Fruit fly (Drosophila melanogaster) whole organism, embryonic: Measurements from ENCODE around the gene Capr.

Experiments
- CG12071 ChIP-seq: fragments of 200-800 bp; sonication (Bioruptor generic); optimal IDR thresholded peaks from 3 replicates; lab custom pipeline; 2018; ENCODE audit warnings: missing biosample characterization, mild to moderate bottlenecking, missing genetic modification characterization
- CG15073 ChIP-seq: fragments of 200-800 bp; sonication (Bioruptor generic); optimal IDR thresholded peaks from 2 replicates; lab custom pipeline; 2016; ENCODE audit warnings: missing biosample characterization, missing genetic modification characterization
- CG16863 ChIP-seq: fragments of 200-800 bp; sonication (Bioruptor generic); optimal IDR thresholded peaks from 3 replicates; lab custom pipeline; 2016; ENCODE audit warnings: missing biosample characterization, missing genetic modification characterization
- CG17186 ChIP-seq: fragments of 200-800 bp; sonication (Bioruptor generic); optimal IDR thresholded peaks from 3 replicates; lab custom pipeline; 2017; ENCODE audit warnings: missing biosample characterization, missing genetic modification reagents, missing genetic modification characterization
- CG17385 ChIP-seq: fragments of 200-800 bp; sonication (Bioruptor generic); optimal IDR thresholded peaks from 3 replicates; lab custom pipeline; 2018; ENCODE audit warnings: missing biosample characterization, mild to moderate bottlenecking, missing genetic modification characterization
- CG17568 ChIP-seq: fragments of 200-800 bp; sonication (Bioruptor generic); optimal IDR thresholded peaks from 2 replicates; lab custom pipeline; 2018; ENCODE audit warnings: missing biosample characterization, mild to moderate bottlenecking, missing genetic modification characterization, moderate library complexity
- CG32772 ChIP-seq: fragments of 200-800 bp; sonication (Bioruptor generic); IDR thresholded peaks from 2 replicates; pipeline ENCODE4 v1.3.6; 2022; ENCODE audit warnings: missing biosample characterization, missing genetic modification characterization
- CG33213 ChIP-seq: fragments of 200-800 bp; sonication (Bioruptor generic); optimal IDR thresholded peaks from 3 replicates; lab custom pipeline; 2016; ENCODE audit warnings: missing biosample characterization, missing genetic modification characterization
- CG4360 ChIP-seq: fragments of 200-800 bp; sonication (Bioruptor generic); IDR thresholded peaks from 2 replicates; pipeline ENCODE4 v1.3.6; 2022; ENCODE audit warnings: missing biosample characterization, missing genetic modification characterization
- CG7928 ChIP-seq: fragments of 200-800 bp; sonication (Bioruptor generic); optimal IDR thresholded peaks from 2 replicates; lab custom pipeline; 2017; ENCODE audit warnings: missing biosample characterization, mild to moderate bottlenecking, missing genetic modification characterization
- CG8944 ChIP-seq: fragments of 200-800 bp; sonication (Bioruptor generic); optimal IDR thresholded peaks from 3 replicates; lab custom pipeline; 2016; ENCODE audit warnings: missing biosample characterization, missing genetic modification characterization
- Dad ChIP-seq: fragments of 200-800 bp; sonication (Bioruptor generic); optimal IDR thresholded peaks from 3 replicates; lab custom pipeline; 2016; ENCODE audit warnings: missing biosample characterization, missing genetic modification characterization
- Fer3 ChIP-seq: fragments of 200-800 bp; sonication (Bioruptor generic); optimal IDR thresholded peaks from 2 replicates; lab custom pipeline; 2018; ENCODE audit warnings: missing biosample characterization, mild to moderate bottlenecking, missing genetic modification characterization, moderate library complexity
- Mrtf ChIP-seq: fragments of 200-800 bp; sonication (Bioruptor generic); IDR thresholded peaks from 3 replicates; pipeline ENCODE4 v1.3.6; 2022; ENCODE audit warnings: missing biosample characterization, missing genetic modification characterization
- Nf-YB ChIP-seq: fragments of 200-800 bp; sonication (Bioruptor generic); optimal IDR thresholded peaks from 3 replicates; lab custom pipeline; 2019; ENCODE audit warnings: missing biosample characterization, mild to moderate bottlenecking, missing genetic modification characterization, moderate library complexity
- NfI ChIP-seq: fragments of 200-800 bp; sonication (Bioruptor generic); optimal IDR thresholded peaks from 3 replicates; lab custom pipeline; 2018; ENCODE audit warnings: missing biosample characterization, mild to moderate bottlenecking, missing genetic modification characterization, moderate library complexity
- Opbp ChIP-seq: fragments of 200-800 bp; sonication (Bioruptor generic); IDR thresholded peaks from 3 replicates; pipeline ENCODE4 v1.3.6; 2022; ENCODE audit warnings: missing biosample characterization, missing genetic modification characterization; ENCODE audit not compliant: partially characterized antibody
- Pdp1 ChIP-seq, 2 experiments: fragments of 200-800 bp; sonication (Bioruptor generic); optimal IDR thresholded peaks; 3 replicates each; lab custom pipeline; 2016; ENCODE audit warnings: missing biosample characterization in 2 of 2, missing genetic modification characterization in 2 of 2, mild to moderate bottlenecking in 1 of 2, moderate library complexity in 1 of 2
- Rfx ChIP-seq: fragments of 200-800 bp; sonication (Bioruptor generic); IDR thresholded peaks from 2 replicates; pipeline ENCODE4 v1.3.6; 2022; ENCODE audit warnings: missing biosample characterization, missing genetic modification characterization
- Sry-δ ChIP-seq: fragments of 200-800 bp; sonication (Bioruptor generic); optimal IDR thresholded peaks from 2 replicates; lab custom pipeline; 2016; ENCODE audit warnings: missing biosample characterization, missing genetic modification characterization
- TFAM ChIP-seq: fragments of 200-800 bp; sonication (Bioruptor generic); optimal IDR thresholded peaks from 2 replicates; lab custom pipeline; 2017; ENCODE audit warnings: missing biosample characterization, missing genetic modification characterization, inconsistent platforms
- Trl ChIP-seq, 3 experiments: fragments of >200 bp in 2 of 3; fragments of 200-800 bp in 1 of 3; sonication (Bioruptor generic) in 1 of 3; optimal IDR thresholded peaks; 2 replicates in 1 of 3; 3 replicates in 2 of 3; lab custom pipeline; 2016 to 2017; ENCODE audit warnings: missing biosample characterization in 1 of 3, missing genetic modification characterization in 1 of 3
- Vsx1 ChIP-seq: fragments of 200-800 bp; sonication (Bioruptor generic); optimal IDR thresholded peaks from 2 replicates; lab custom pipeline; 2017; ENCODE audit warnings: missing biosample characterization, mild to moderate bottlenecking, missing genetic modification characterization, missing genetic modification reagents
- ap ChIP-seq: fragments of 200-800 bp; sonication (Bioruptor generic); IDR thresholded peaks from 2 replicates; pipeline ENCODE4 v1.3.6; 2022; ENCODE audit warnings: missing biosample characterization, missing genetic modification characterization
- bab2 ChIP-seq: fragments of 200-800 bp; sonication (Bioruptor generic); optimal IDR thresholded peaks from 2 replicates; lab custom pipeline; 2016; ENCODE audit warnings: missing biosample characterization, missing genetic modification characterization
- bbx ChIP-seq: fragments of 200-800 bp; sonication (Bioruptor generic); IDR thresholded peaks from 2 replicates; pipeline ENCODE4 v1.3.6; 2022; ENCODE audit warnings: missing biosample characterization, missing genetic modification characterization; ENCODE audit not compliant: partially characterized antibody
- dan ChIP-seq: fragments of 200-800 bp; sonication (Bioruptor generic); IDR thresholded peaks from 2 replicates; pipeline ENCODE4 v1.3.6; 2022; ENCODE audit warnings: missing biosample characterization, missing genetic modification characterization
- emc ChIP-seq: fragments of 200-800 bp; sonication (Bioruptor generic); optimal IDR thresholded peaks from 2 replicates; lab custom pipeline; 2016; ENCODE audit warnings: missing biosample characterization, missing genetic modification characterization
- exex ChIP-seq: fragments of 200-800 bp; sonication (Bioruptor generic); optimal IDR thresholded peaks from 4 replicates; lab custom pipeline; 2018; ENCODE audit warnings: missing biosample characterization, mild to moderate bottlenecking, missing genetic modification characterization, moderate library complexity
- fd3F ChIP-seq: fragments of 200-800 bp; sonication (Bioruptor generic); optimal IDR thresholded peaks from 2 replicates; lab custom pipeline; 2018; ENCODE audit warnings: missing biosample characterization, mild to moderate bottlenecking, missing genetic modification characterization, moderate library complexity
- gem ChIP-seq: fragments of 200-800 bp; sonication (Bioruptor generic); optimal IDR thresholded peaks from 2 replicates; lab custom pipeline; 2019; ENCODE audit warnings: missing biosample characterization, mild to moderate bottlenecking, missing genetic modification characterization, moderate library complexity
- grn ChIP-seq: fragments of 200-800 bp; sonication (Bioruptor generic); optimal IDR thresholded peaks from 3 replicates; lab custom pipeline; 2017; ENCODE audit warnings: missing biosample characterization, missing genetic modification characterization
- gsb ChIP-seq: fragments of 200-800 bp; sonication (Bioruptor generic); IDR thresholded peaks from 2 replicates; pipeline ENCODE4 v1.3.6; 2022; ENCODE audit warnings: missing biosample characterization, missing genetic modification characterization
- maf-S ChIP-seq: fragments of 200-800 bp; sonication (Bioruptor generic); optimal IDR thresholded peaks from 2 replicates; lab custom pipeline; 2016; ENCODE audit warnings: missing biosample characterization, missing genetic modification characterization
- pum ChIP-seq: fragments of 200-800 bp; sonication (Bioruptor generic); optimal IDR thresholded peaks from 2 replicates; lab custom pipeline; 2016; ENCODE audit warnings: missing biosample characterization, missing genetic modification characterization
- repo ChIP-seq: fragments of 200-800 bp; sonication (Bioruptor generic); optimal IDR thresholded peaks from 2 replicates; lab custom pipeline; 2016; ENCODE audit warnings: missing biosample characterization, missing genetic modification characterization
- scrt ChIP-seq: fragments of 200-800 bp; sonication (Bioruptor generic); optimal IDR thresholded peaks from 2 replicates; lab custom pipeline; 2018; ENCODE audit warnings: missing biosample characterization, mild to moderate bottlenecking, missing genetic modification characterization, moderate library complexity
- sd ChIP-seq: fragments of 200-800 bp; sonication (Bioruptor generic); optimal IDR thresholded peaks from 3 replicates; lab custom pipeline; 2018; ENCODE audit warnings: missing biosample characterization, mild to moderate bottlenecking, missing genetic modification characterization, moderate library complexity
- sens ChIP-seq: fragments of 200-800 bp; sonication (Bioruptor generic); peaks from one replicate; lab custom pipeline; 2016; ENCODE audit warnings: missing biosample characterization, missing genetic modification characterization
- sim ChIP-seq: fragments of 200-800 bp; sonication (Bioruptor generic); IDR thresholded peaks from 2 replicates; pipeline ENCODE4 v1.3.6; 2022; ENCODE audit warnings: missing biosample characterization, missing genetic modification characterization
- sug ChIP-seq: fragments of 200-800 bp; optimal IDR thresholded peaks from 2 replicates; lab custom pipeline; 2019; ENCODE audit warnings: missing biosample characterization, mild to moderate bottlenecking, missing genetic modification characterization, moderate library complexity
- tap ChIP-seq: fragments of 200-800 bp; optimal IDR thresholded peaks from 3 replicates; lab custom pipeline; 2019; ENCODE audit warnings: missing biosample characterization, mild to moderate bottlenecking, missing genetic modification characterization, moderate library complexity
- tio ChIP-seq: fragments of 200-800 bp; sonication (Bioruptor generic); optimal IDR thresholded peaks from 2 replicates; lab custom pipeline; 2017; ENCODE audit warnings: missing biosample characterization, missing genetic modification characterization, inconsistent platforms
- trem ChIP-seq: fragments of 200-800 bp; optimal IDR thresholded peaks from 3 replicates; lab custom pipeline; 2019; ENCODE audit warnings: missing biosample characterization, mild to moderate bottlenecking, missing genetic modification characterization, moderate library complexity
- z ChIP-seq: fragments of 200-800 bp; sonication (Bioruptor generic); IDR thresholded peaks from 3 replicates; pipeline ENCODE4 v1.3.6; 2022; ENCODE audit warnings: missing biosample characterization, missing genetic modification characterization

Capr gene

DNA sequence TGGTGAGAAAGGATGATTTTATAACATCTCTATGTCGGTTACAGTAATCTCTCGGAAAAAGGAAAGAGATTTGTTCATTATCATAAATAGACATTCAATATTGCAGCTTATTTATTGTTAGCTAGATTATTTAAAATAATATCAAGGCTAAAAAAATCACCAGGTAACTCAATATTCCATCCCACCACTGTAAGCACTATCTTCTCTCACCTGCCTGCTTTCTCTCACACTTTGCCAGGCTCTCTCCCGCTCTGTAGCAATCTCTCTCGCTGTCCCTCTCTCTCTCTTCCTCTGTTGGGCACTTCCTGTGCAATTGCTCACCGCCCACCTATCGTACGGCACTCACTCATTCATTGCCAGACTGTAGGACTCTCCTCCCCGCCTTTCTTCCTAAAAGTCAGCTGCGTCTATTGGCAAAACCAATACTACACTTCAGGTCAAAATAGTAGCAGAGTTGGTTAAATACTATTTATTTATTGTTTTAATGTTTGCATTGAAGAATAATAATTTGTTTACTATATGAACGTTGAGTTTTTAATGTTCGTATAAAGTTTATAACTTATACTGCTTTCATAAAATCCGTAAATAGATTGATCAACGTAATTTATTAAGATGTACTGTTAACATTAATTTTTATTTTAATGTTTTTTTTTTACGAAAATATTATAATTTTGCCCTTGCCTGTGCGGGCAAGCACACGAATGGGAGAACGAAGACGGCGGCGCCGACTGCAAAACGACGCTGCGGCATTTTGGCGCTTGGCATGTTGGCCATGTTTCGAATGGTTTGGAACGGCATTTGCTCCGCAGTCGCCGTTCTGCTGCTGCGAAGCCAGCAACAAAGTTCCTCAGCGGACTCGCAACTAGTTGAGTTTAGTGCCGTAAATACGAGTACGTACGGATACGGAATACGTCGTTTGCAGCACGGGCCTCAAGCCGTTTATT lies 32.3 kb downstream of the Capr start (continued):
- TF ChIP-seq CG17568 (GFP tag; lab: Kevin White, UChicago) = peak; percentile 77
- peak; percentile 98 for TF ChIP-seq Mrtf
- peak; percentile 95 for TF ChIP-seq bab2 (GFP tag; lab: Kevin White, UChicago)
- TF ChIP-seq repo (GFP tag; lab: Kevin White, UChicago) = peak; percentile 91
- peak; percentile 74 for TF ChIP-seq CG4360 (GFP tag; lab: Robert Waterston, UW)
- peak; percentile 91 for TF ChIP-seq CG8944 (GFP tag; lab: Kevin White, UChicago)
- peak; percentile 94 for TF ChIP-seq NfI (GFP tag; lab: Kevin White, UChicago)
- peak; percentile 78 to 96 for TF ChIP-seq Pdp1 (GFP tag; optimal IDR thresholded peaks at IDR 0.05; lab: Kevin White, UChicago)
- TF ChIP-seq emc (GFP tag; lab: Kevin White, UChicago) = peak; percentile 93
- TF ChIP-seq, all 482 proteins: peak for 422

DNA sequence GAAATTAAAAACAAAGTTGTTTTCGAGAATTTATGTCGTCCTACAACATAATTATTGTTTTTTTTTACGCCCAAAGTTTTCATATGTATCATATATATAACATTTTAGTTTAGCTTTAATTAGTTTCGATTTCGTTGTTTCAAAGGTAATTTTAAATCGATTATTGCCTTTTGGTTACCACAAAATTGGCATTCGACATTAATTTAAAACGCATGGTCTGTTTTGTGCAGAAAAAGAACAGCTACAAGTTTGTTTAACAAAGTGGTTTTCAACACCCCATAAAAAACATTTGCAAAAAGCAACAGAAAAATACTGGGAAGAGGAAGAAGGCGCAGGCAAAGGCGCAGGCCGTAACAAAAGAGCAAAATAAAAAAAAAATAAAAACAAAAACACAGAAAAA lies 34.6 kb downstream of the Capr start:
- TF ChIP-seq Rfx (GFP tag; lab: Robert Waterston, UW) (no peak), CG17186 (GFP tag; lab: Kevin White, UChicago) (no peak), tap (tag; lab: Kevin White, UChicago) (no peak), gem (tag; lab: Kevin White, UChicago) (peak; percentile 26), CG33213 (GFP tag; lab: Kevin White, UChicago) (no peak), trem (tag; lab: Kevin White, UChicago) (no peak), tio (GFP tag; lab: Kevin White, UChicago) (peak; percentile 18)

DNA sequence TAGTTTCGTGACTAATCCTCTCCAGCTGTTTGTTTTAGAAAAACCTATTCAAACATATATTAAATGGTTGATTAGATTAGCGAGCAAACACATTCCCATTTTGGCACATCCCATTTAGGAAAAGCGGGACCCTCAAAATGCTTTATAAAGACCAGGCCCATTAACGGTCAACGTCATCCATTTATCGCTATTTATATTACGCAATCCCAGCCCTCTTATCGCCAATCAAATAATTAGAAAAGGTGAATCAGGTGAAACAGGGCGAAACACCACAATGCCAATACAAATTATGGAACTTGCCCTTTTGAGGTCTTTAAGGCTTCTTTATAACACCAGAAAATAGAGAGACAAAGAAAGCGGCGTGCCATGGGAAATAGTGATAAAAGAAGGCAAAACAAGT lies 35.1 kb downstream of the Capr start:
- TF ChIP-seq sug (peak; percentile 26), tio (GFP tag; lab: Kevin White, UChicago) (no peak), gsb (no peak), gem (tag; lab: Kevin White, UChicago) (no peak), ap (GFP tag; lab: Robert Waterston, UW) (no peak), Vsx1 (GFP tag; lab: Kevin White, UChicago) (no peak), Opbp (GFP tag; lab: Robert Waterston, UW) (no peak), bbx (GFP tag; lab: Robert Waterston, UW) (no peak), sens (GFP tag; lab: Kevin White, UChicago) (peak; percentile 60), CG12071 (GFP tag; lab: Kevin White, UChicago) (no peak), sim (no peak), Fer3 (no peak), exex (tag; lab: Kevin White, UChicago) (peak; percentile 85), CG15073 (no peak), CG32772 (GFP tag; lab: Robert Waterston, UW) (no peak), fd3F (GFP tag; lab: Kevin White, UChicago) (no peak), Pdp1 (GFP tag; optimal IDR thresholded peaks at IDR 0.05; lab: Kevin White, UChicago) (peak in 1 of 2 experiments; percentile 80), sd (tag; lab: Kevin White, UChicago) (peak; percentile 31), grn (GFP tag; lab: Kevin White, UChicago) (peak; percentile 1), pum (GFP tag; lab: Kevin White, UChicago) (no peak), scrt (GFP tag; lab: Kevin White, UChicago) (no peak), CG17385 (GFP tag; lab: Kevin White, UChicago) (no peak), Sry-δ (no peak), Nf-YB (GFP tag; lab: Kevin White, UChicago) (no peak), maf-S (GFP tag; lab: Kevin White, UChicago) (no peak), CG16863 (GFP tag; lab: Kevin White, UChicago) (no peak), Dad (GFP tag; lab: Kevin White, UChicago) (no peak), TFAM (GFP tag; lab: Kevin White, UChicago) (no peak), CG7928 (GFP tag; lab: Kevin White, UChicago) (no peak), z (GFP tag; lab: Robert Waterston, UW) (no peak), Trl (optimal IDR thresholded peaks at IDR 0.05; lab: Kevin White, UChicago) (no peak), Trl (GFP tag; optimal IDR thresholded peaks at IDR 0.05; lab: Kevin White, UChicago) (no peak), dan (no peak)
